Worm (Caenorhabditis elegans) whole organism, L4/young adult: ENCODE data around the gene srz-96.

Source experiments
- W03F9.2 ChIP-seq: fragments of 150-350 bp; optimal IDR thresholded peaks from 2 replicates; lab custom pipeline; 2014; ENCODE audit warnings: missing biosample characterization, missing genetic modification characterization
- dao-5 ChIP-seq: sonication (generic microtip); optimal IDR thresholded peaks from 2 replicates; lab custom pipeline; 2016; ENCODE audit warnings: missing genotype, missing genetic modification characterization, moderate library complexity, missing compliant biosample characterization
- him-1 ChIP-seq: sonication (generic microtip); optimal IDR thresholded peaks from 2 replicates; lab custom pipeline; 2016; ENCODE audit warnings: missing genotype, missing genetic modification reagents, missing genetic modification characterization, missing compliant biosample characterization

ce11 chrV:17241278-17241661, 42.2 kb downstream of the srz-96 start:
- TF ChIP-seq W03F9.2 (tag; lab: Kevin White, UChicago) (no peak), him-1 (tag; lab: Kevin White, UChicago) (no peak), dao-5 (tag; lab: Kevin White, UChicago) (no peak)
